Fruit fly (Drosophila melanogaster): ENCODE results near the gene TwdlL.

DNA sequence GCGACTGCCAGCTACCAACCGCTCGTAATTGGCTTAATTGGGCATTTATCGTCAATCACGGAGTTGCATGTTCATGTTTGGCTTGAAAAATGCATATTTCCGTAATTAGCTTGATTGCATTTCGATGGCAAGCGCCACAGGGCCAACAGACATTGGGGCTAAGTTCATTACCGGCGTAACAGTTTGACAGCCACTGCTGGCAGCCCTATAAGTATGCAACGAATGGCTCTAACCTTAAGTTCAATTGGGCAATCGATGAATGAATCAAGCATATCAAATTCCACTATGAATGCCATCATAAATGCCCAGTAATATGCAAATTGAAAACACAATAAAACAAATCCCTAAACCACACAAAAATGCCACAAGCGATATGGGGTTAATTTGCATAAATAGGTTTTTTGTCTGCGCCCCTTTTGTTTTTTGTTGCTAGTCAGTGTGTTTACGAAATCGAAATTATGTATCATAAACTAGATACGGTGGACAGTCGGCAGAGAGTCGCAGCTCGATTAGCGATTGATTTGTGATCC is 30.0 kb upstream of the TwdlL start:
- TF ChIP-seq fru (GFP tag; optimal IDR thresholded peaks at IDR 0.05) (no peak), psq (GFP tag; optimal IDR thresholded peaks at IDR 0.05) (no peak), Dif (GFP tag; optimal IDR thresholded peaks at IDR 0.05; ENCODE audit: partially characterized antibody) (no peak), CrebA (GFP tag; optimal IDR thresholded peaks at IDR 0.05; ENCODE audit: borderline replicate concordance) (no peak), pan (optimal IDR thresholded peaks at IDR 0.05) (no peak), tai (GFP tag; optimal IDR thresholded peaks at IDR 0.05) (no peak), usp (GFP tag; optimal IDR thresholded peaks at IDR 0.05) (no peak), OdsH (GFP tag; optimal IDR thresholded peaks at IDR 0.05) (no peak)
